Fruit fly (Drosophila melanogaster) whole organism, embryonic: ENCODE data around the gene UQCR-Q.

Experiments used
- Adf1 ChIP-seq: fragments of 200-800 bp; sonication (Bioruptor generic); IDR thresholded peaks from 2 replicates; pipeline ENCODE4 v1.3.6; 2022; ENCODE audit warnings: missing biosample characterization, missing genetic modification characterization
- CG10979 ChIP-seq: fragments of 200-800 bp; sonication (Bioruptor generic); optimal IDR thresholded peaks from 2 replicates; lab custom pipeline; 2018; ENCODE audit warnings: missing biosample characterization, mild to moderate bottlenecking, missing genetic modification characterization, moderate library complexity
- CG11695 ChIP-seq: fragments of 200-800 bp; sonication (Bioruptor generic); IDR thresholded peaks from 3 replicates; pipeline ENCODE4 v1.3.6; 2022; ENCODE audit warnings: missing biosample characterization, missing genetic modification characterization
- CG12236 ChIP-seq: fragments of 200-800 bp; sonication (Bioruptor generic); optimal IDR thresholded peaks from 2 replicates; lab custom pipeline; 2016; ENCODE audit warnings: missing biosample characterization, missing genetic modification characterization
- CG14014 ChIP-seq: fragments of 200-800 bp; sonication (Bioruptor generic); IDR thresholded peaks from 2 replicates; pipeline ENCODE4 v1.3.6; 2022; ENCODE audit warnings: missing biosample characterization, missing genetic modification characterization
- CG14667 ChIP-seq: fragments of 200-800 bp; sonication (Bioruptor generic); IDR thresholded peaks from 2 replicates; pipeline ENCODE4 v1.3.6; 2022; ENCODE audit warnings: missing biosample characterization, missing genetic modification characterization
- CG14860 ChIP-seq: fragments of 200-800 bp; sonication (Bioruptor generic); IDR thresholded peaks from 3 replicates; pipeline ENCODE4 v1.3.6; 2022; ENCODE audit warnings: missing biosample characterization, missing genetic modification characterization; ENCODE audit not compliant: partially characterized antibody
- CG15073 ChIP-seq: fragments of 200-800 bp; sonication (Bioruptor generic); optimal IDR thresholded peaks from 2 replicates; lab custom pipeline; 2016; ENCODE audit warnings: missing biosample characterization, missing genetic modification characterization
- CG16813 ChIP-seq: fragments of 200-800 bp; sonication (Bioruptor generic); IDR thresholded peaks from 3 replicates; pipeline ENCODE4 v1.3.6; 2022; ENCODE audit warnings: missing biosample characterization, missing genetic modification characterization; ENCODE audit not compliant: partially characterized antibody
- CG16815 ChIP-seq: fragments of 200-800 bp; sonication (Bioruptor generic); optimal IDR thresholded peaks from 3 replicates; lab custom pipeline; 2017; ENCODE audit warnings: missing biosample characterization, mild to moderate bottlenecking, missing genetic modification characterization
- CG17186 ChIP-seq: fragments of 200-800 bp; sonication (Bioruptor generic); optimal IDR thresholded peaks from 3 replicates; lab custom pipeline; 2017; ENCODE audit warnings: missing biosample characterization, missing genetic modification reagents, missing genetic modification characterization
- CG17359 ChIP-seq: fragments of 200-800 bp; sonication (Bioruptor generic); optimal IDR thresholded peaks from 3 replicates; lab custom pipeline; 2018; ENCODE audit warnings: missing biosample characterization, mild to moderate bottlenecking, missing genetic modification characterization, moderate library complexity
- CG17385 ChIP-seq: fragments of 200-800 bp; sonication (Bioruptor generic); optimal IDR thresholded peaks from 3 replicates; lab custom pipeline; 2018; ENCODE audit warnings: missing biosample characterization, mild to moderate bottlenecking, missing genetic modification characterization
- CG17568 ChIP-seq: fragments of 200-800 bp; sonication (Bioruptor generic); optimal IDR thresholded peaks from 2 replicates; lab custom pipeline; 2018; ENCODE audit warnings: missing biosample characterization, mild to moderate bottlenecking, missing genetic modification characterization, moderate library complexity
- CG2120 ChIP-seq: fragments of 200-800 bp; sonication (Bioruptor generic); optimal IDR thresholded peaks from 3 replicates; lab custom pipeline; 2016; ENCODE audit warnings: missing biosample characterization, missing genetic modification characterization
- CG2202 ChIP-seq: fragments of 200-800 bp; sonication (Bioruptor generic); optimal IDR thresholded peaks from 2 replicates; lab custom pipeline; 2018; ENCODE audit warnings: missing biosample characterization, mild to moderate bottlenecking, missing genetic modification characterization
- CG3065 ChIP-seq: fragments of 200-800 bp; sonication (Bioruptor generic); optimal IDR thresholded peaks from 2 replicates; lab custom pipeline; 2016; ENCODE audit warnings: missing biosample characterization, missing genetic modification characterization
- CG31388 ChIP-seq: fragments of 200-800 bp; sonication (Bioruptor generic); optimal IDR thresholded peaks from 2 replicates; lab custom pipeline; 2016; ENCODE audit warnings: missing biosample characterization, missing genetic modification characterization
- CG4328 ChIP-seq: fragments of 200-800 bp; sonication (Bioruptor generic); optimal IDR thresholded peaks from 3 replicates; lab custom pipeline; 2017; ENCODE audit warnings: missing biosample characterization, missing genetic modification reagents, missing genetic modification characterization
- CG4404 ChIP-seq: fragments of 200-800 bp; sonication (Bioruptor generic); IDR thresholded peaks from 2 replicates; pipeline ENCODE4 v1.3.6; 2022; ENCODE audit warnings: missing biosample characterization, missing genetic modification characterization
- CG4424 ChIP-seq: fragments of 200-800 bp; sonication (Bioruptor generic); optimal IDR thresholded peaks from 3 replicates; lab custom pipeline; 2016; ENCODE audit warnings: missing biosample characterization, missing genetic modification characterization
- CG8089 ChIP-seq: fragments of 200-800 bp; sonication (Bioruptor generic); optimal IDR thresholded peaks from 3 replicates; lab custom pipeline; 2016; ENCODE audit warnings: missing biosample characterization, missing genetic modification characterization
- CG8359 ChIP-seq: fragments of 200-800 bp; sonication (Bioruptor generic); optimal IDR thresholded peaks from 2 replicates; lab custom pipeline; 2017; ENCODE audit warnings: missing biosample characterization, mild to moderate bottlenecking, missing genetic modification characterization, borderline replicate concordance
- CG8924 ChIP-seq: fragments of 200-800 bp; optimal IDR thresholded peaks from 3 replicates; lab custom pipeline; 2019; ENCODE audit warnings: missing biosample characterization, mild to moderate bottlenecking, missing genetic modification characterization, moderate library complexity
- Dad ChIP-seq: fragments of 200-800 bp; sonication (Bioruptor generic); optimal IDR thresholded peaks from 3 replicates; lab custom pipeline; 2016; ENCODE audit warnings: missing biosample characterization, missing genetic modification characterization
- Deaf1 ChIP-seq: fragments of 200-800 bp; optimal IDR thresholded peaks from 3 replicates; lab custom pipeline; 2019; ENCODE audit warnings: missing biosample characterization, mild to moderate bottlenecking, missing genetic modification characterization, moderate library complexity
- Dref ChIP-seq: fragments of 200-800 bp; sonication (Bioruptor generic); IDR thresholded peaks from 2 replicates; pipeline ENCODE4 v1.3.6; 2022; ENCODE audit warnings: missing biosample characterization, missing genetic modification characterization
- HmgZ ChIP-seq: fragments of 200-800 bp; sonication (Bioruptor generic); optimal IDR thresholded peaks from 2 replicates; lab custom pipeline; 2018; ENCODE audit warnings: missing biosample characterization, mild to moderate bottlenecking, missing genetic modification characterization
- Ravus ChIP-seq: fragments of 200-800 bp; sonication (Bioruptor generic); IDR thresholded peaks from 2 replicates; pipeline ENCODE4 v1.3.6; 2022; ENCODE audit warnings: missing biosample characterization, missing genetic modification characterization
- Scr ChIP-seq: fragments of 200-800 bp; sonication (Bioruptor generic); IDR thresholded peaks from 2 replicates; pipeline ENCODE4 v1.3.6; 2022; ENCODE audit warnings: missing biosample characterization, missing genetic modification characterization; ENCODE audit not compliant: partially characterized antibody
- Sin3A ChIP-seq: fragments of >200 bp; optimal IDR thresholded peaks from 2 replicates; lab custom pipeline; 2018
- Six4 ChIP-seq: fragments of 200-800 bp; sonication (Bioruptor generic); optimal IDR thresholded peaks from 2 replicates; lab custom pipeline; 2016; ENCODE audit warnings: missing biosample characterization, missing genetic modification characterization
- YL-1 ChIP-seq: fragments of 200-800 bp; sonication (Bioruptor generic); optimal IDR thresholded peaks from 3 replicates; lab custom pipeline; 2017; ENCODE audit warnings: missing biosample characterization, mild to moderate bottlenecking, missing genetic modification characterization
- bab2 ChIP-seq: fragments of 200-800 bp; sonication (Bioruptor generic); optimal IDR thresholded peaks from 2 replicates; lab custom pipeline; 2016; ENCODE audit warnings: missing biosample characterization, missing genetic modification characterization
- cato ChIP-seq: fragments of 200-800 bp; sonication (Bioruptor generic); optimal IDR thresholded peaks from 2 replicates; lab custom pipeline; 2016; ENCODE audit warnings: missing biosample characterization, missing genetic modification characterization, borderline replicate concordance
- corto ChIP-seq: fragments of 200-800 bp; sonication (Bioruptor generic); optimal IDR thresholded peaks from 2 replicates; lab custom pipeline; 2016; ENCODE audit warnings: missing biosample characterization, mild to moderate bottlenecking, missing genetic modification characterization, moderate library complexity
- eve ChIP-seq, 2 experiments: fragments of >200 bp; optimal IDR thresholded peaks; 2 replicates each; lab custom pipeline; 2017; ENCODE audit warnings: missing biosample characterization in 2 of 2, missing genetic modification characterization in 2 of 2
- ewg ChIP-seq: fragments of 200-800 bp; sonication (Bioruptor generic); optimal IDR thresholded peaks from 3 replicates; lab custom pipeline; 2017; ENCODE audit warnings: mild to moderate bottlenecking, missing biosample characterization, missing genetic modification reagents, missing genetic modification characterization
- kah ChIP-seq: fragments of 200-800 bp; sonication (Bioruptor generic); optimal IDR thresholded peaks from 2 replicates; lab custom pipeline; 2018; ENCODE audit warnings: missing biosample characterization, mild to moderate bottlenecking, missing genetic modification characterization
- kni ChIP-seq: fragments of 200-800 bp; sonication (Bioruptor generic); optimal IDR thresholded peaks from 3 replicates; lab custom pipeline; 2017; ENCODE audit warnings: mild to moderate bottlenecking, missing biosample characterization, missing genetic modification reagents, missing genetic modification characterization
- nau ChIP-seq: fragments of 200-800 bp; sonication (Bioruptor generic); optimal IDR thresholded peaks from 3 replicates; lab custom pipeline; 2017; ENCODE audit warnings: missing biosample characterization, mild to moderate bottlenecking, missing genetic modification characterization, missing genetic modification reagents
- pan ChIP-seq, 4 experiments: fragments of >200 bp in 3 of 4; fragments of 200-800 bp in 1 of 4; sonication (Bioruptor generic) in 1 of 4; optimal IDR thresholded peaks in 3 of 4; IDR thresholded peaks in 1 of 4; 2 replicates each; pipeline versions ENCODE4 v1.3.6 to Lab custom; 2017 to 2022; ENCODE audit warnings: missing biosample characterization in 2 of 4, missing genetic modification characterization in 2 of 4, mixed read lengths in 1 of 4
- row ChIP-seq: fragments of 200-800 bp; sonication (Bioruptor generic); IDR thresholded peaks from 3 replicates; pipeline ENCODE4 v1.3.6; 2022; ENCODE audit warnings: missing biosample characterization, missing genetic modification characterization
- sc ChIP-seq, 3 experiments: fragments of >200 bp in 2 of 3; fragments of 200-800 bp in 1 of 3; sonication (Bioruptor generic) in 1 of 3; optimal IDR thresholded peaks; 2 replicates in 2 of 3; 3 replicates in 1 of 3; lab custom pipeline; 2017; ENCODE audit warnings: mild to moderate bottlenecking in 1 of 3, missing biosample characterization in 1 of 3, missing genetic modification characterization in 1 of 3, missing genetic modification reagents in 1 of 3
- sob ChIP-seq: fragments of 200-800 bp; sonication (Bioruptor generic); IDR thresholded peaks from 2 replicates; pipeline ENCODE4 v1.3.6; 2022; ENCODE audit warnings: missing biosample characterization, missing genetic modification characterization
- sqz ChIP-seq: fragments of 200-800 bp; sonication (Bioruptor generic); optimal IDR thresholded peaks from 3 replicates; lab custom pipeline; 2018; ENCODE audit warnings: missing biosample characterization, mild to moderate bottlenecking, missing genetic modification characterization
- stc ChIP-seq: fragments of 200-800 bp; sonication (Bioruptor generic); IDR thresholded peaks from 2 replicates; pipeline ENCODE4 v1.3.6; 2022; ENCODE audit warnings: missing biosample characterization, missing genetic modification characterization
- toy ChIP-seq: fragments of 200-800 bp; sonication (Bioruptor generic); IDR thresholded peaks from 2 replicates; pipeline ENCODE4 v1.3.6; 2022; ENCODE audit warnings: missing biosample characterization, missing genetic modification characterization
- vnd ChIP-seq: fragments of 200-800 bp; sonication (Bioruptor generic); IDR thresholded peaks from 3 replicates; pipeline ENCODE4 v1.3.6; 2022; ENCODE audit warnings: missing biosample characterization, missing genetic modification characterization; ENCODE audit not compliant: partially characterized antibody
- z ChIP-seq: fragments of 200-800 bp; sonication (Bioruptor generic); IDR thresholded peaks from 3 replicates; pipeline ENCODE4 v1.3.6; 2022; ENCODE audit warnings: missing biosample characterization, missing genetic modification characterization

Gene UQCR-Q

dm6 chr3L:17493807-17494404 lies 19.3 kb downstream of the UQCR-Q start (continued):
- TF ChIP-seq Scr (GFP tag; lab: Robert Waterston, UW) (no peak), Adf1 (GFP tag; lab: Robert Waterston, UW) (no peak), YL-1 (no peak), CG12236 (GFP tag; lab: Kevin White, UChicago) (no peak), CG17385 (GFP tag; lab: Kevin White, UChicago) (no peak), sob (GFP tag; lab: Robert Waterston, UW) (no peak), eve (GFP tag; optimal IDR thresholded peaks at IDR 0.05; lab: Kevin White, UChicago) (no peak), CG8924 (no peak), CG3065 (GFP tag; lab: Kevin White, UChicago) (no peak), CG11695 (GFP tag; lab: Robert Waterston, UW) (no peak), toy (GFP tag; lab: Robert Waterston, UW) (no peak), CG4404 (GFP tag; lab: Robert Waterston, UW) (no peak), CG14014 (no peak), sqz (peak; percentile 89), corto (GFP tag; lab: Kevin White, UChicago) (no peak), CG2202 (tag; lab: Kevin White, UChicago) (no peak), CG31388 (GFP tag; lab: Kevin White, UChicago) (no peak), kah (GFP tag; lab: Kevin White, UChicago) (no peak), row (GFP tag; lab: Robert Waterston, UW) (0 out of 3 replicates have a peak, but pooled peaks have one; percentile 10), Dref (GFP tag; lab: Robert Waterston, UW) (no peak), CG17359 (no peak), CG17568 (GFP tag; lab: Kevin White, UChicago) (no peak), CG16813 (no peak), CG17186 (GFP tag; lab: Kevin White, UChicago) (no peak), z (no peak), CG16815 (no peak), kni (peak; percentile 37), sc (optimal IDR thresholded peaks at IDR 0.05; lab: Kevin White, UChicago) (no peak), sc (GFP tag; optimal IDR thresholded peaks at IDR 0.05; lab: Kevin White, UChicago) (no peak), stc (GFP tag; lab: Robert Waterston, UW) (no peak), ewg (no peak), bab2 (GFP tag; lab: Kevin White, UChicago) (no peak), CG8359 (GFP tag; lab: Kevin White, UChicago) (no peak), Sin3A (no peak), CG8089 (GFP tag; lab: Kevin White, UChicago) (no peak), CG4328 (GFP tag; lab: Kevin White, UChicago) (no peak), CG14667 (no peak), CG2120 (no peak), Dad (GFP tag; lab: Kevin White, UChicago) (no peak), CG10979 (tag; lab: Kevin White, UChicago) (no peak), Ravus (GFP tag; lab: Robert Waterston, UW) (no peak), cato (GFP tag; lab: Kevin White, UChicago) (no peak), CG14860 (GFP tag; lab: Robert Waterston, UW) (no peak), HmgZ (tag; lab: Kevin White, UChicago) (no peak), nau (GFP tag; lab: Kevin White, UChicago) (no peak), vnd (no peak), pan (optimal IDR thresholded peaks at IDR 0.05; lab: Kevin White, UChicago) (no peak), pan (GFP tag; optimal IDR thresholded peaks at IDR 0.05 in 1 of 2, IDR thresholded peaks at IDR 0.05 in 1 of 2) (no peak), Six4 (GFP tag; lab: Kevin White, UChicago) (no peak), CG15073 (GFP tag; lab: Kevin White, UChicago) (no peak), CG4424 (no peak), Deaf1 (tag; lab: Kevin White, UChicago) (peak; percentile 38)
